5 fruit fly cellular contexts compared by ENCODE assay signal in genomic region chrX:3722975-3723374, dm6.
TF ChIP-seq lines count a peak whose summit lies in the region.

No protein-coding gene starts in this region.

- TF ChIP-seq CTCF in whole organism, embryonic (GFP tag; optimal IDR thresholded peaks at IDR 0.05; lab: Kevin White, UChicago), result no peak

TF ChIP-seq in whole organism, adult, 20 proteins besides CTCF, POLR2A, EP300 and RAD21:
- peak; percentile 82 for TF ChIP-seq kay (GFP tag; lab: Kevin White, UChicago; ENCODE audit: borderline replicate concordance)
- no peak for TF ChIP-seq CG7045 (GFP tag; optimal IDR thresholded peaks at IDR 0.05; lab: Kevin White, UChicago)
- TF ChIP-seq CG11617 (GFP tag; optimal IDR thresholded peaks at IDR 0.05; lab: Kevin White, UChicago), result peak; percentile 18
- no peak for TF ChIP-seq ovo (GFP tag; optimal IDR thresholded peaks at IDR 0.05; lab: Kevin White, UChicago)
- TF ChIP-seq bab1 (GFP tag; optimal IDR thresholded peaks at IDR 0.05; lab: Kevin White, UChicago), result peak; percentile 45
- no peak for TF ChIP-seq cnc (optimal IDR thresholded peaks at IDR 0.05; lab: Kevin White, UChicago)
- no peak for TF ChIP-seq toe (GFP tag; optimal IDR thresholded peaks at IDR 0.05; lab: Kevin White, UChicago)

TF ChIP-seq in whole organism, embryonic, 481 proteins besides CTCF, POLR2A, EP300 and RAD21 (continues in another document):
- no peak for TF ChIP-seq unc-4 (GFP tag; IDR thresholded peaks at IDR 0.05; lab: Robert Waterston, UW; ENCODE audit: partially characterized antibody)
- peak in 1 of 2 experiments; percentile 88 for TF ChIP-seq Eip74EF (GFP tag; optimal IDR thresholded peaks at IDR 0.05; lab: Kevin White, UChicago)
- TF ChIP-seq Trl (optimal IDR thresholded peaks at IDR 0.05; lab: Kevin White, UChicago), result peak; percentile 55 to 71
- TF ChIP-seq Trl (GFP tag; optimal IDR thresholded peaks at IDR 0.05; lab: Kevin White, UChicago), result no peak
- TF ChIP-seq MBD-R2 (GFP tag; IDR thresholded peaks at IDR 0.05; lab: Robert Waterston, UW), result no peak
- peak; percentile 57 for TF ChIP-seq E2f2 (GFP tag; IDR thresholded peaks at IDR 0.05; lab: Robert Waterston, UW)
- peak; percentile 22; the same call in 1 of the 2 replicates for TF ChIP-seq vvl (GFP tag; IDR thresholded peaks at IDR 0.05; lab: Robert Waterston, UW)
- TF ChIP-seq Sox100B (GFP tag; optimal IDR thresholded peaks at IDR 0.05; lab: Kevin White, UChicago), result no peak
- TF ChIP-seq CG6254 (GFP tag; optimal IDR thresholded peaks at IDR 0.05; lab: Kevin White, UChicago), result peak; percentile 3
- no peak for TF ChIP-seq H2.0 (GFP tag; IDR thresholded peaks at IDR 0.05; lab: Robert Waterston, UW)
- TF ChIP-seq CG1832 (GFP tag; optimal IDR thresholded peaks at IDR 0.05; lab: Kevin White, UChicago), result peak; percentile 47
- TF ChIP-seq Ssrp (tag; optimal IDR thresholded peaks at IDR 0.05; lab: Kevin White, UChicago), result no peak
- TF ChIP-seq CG30020 (tag; optimal IDR thresholded peaks at IDR 0.05; lab: Kevin White, UChicago), result no peak
- TF ChIP-seq sqz (GFP tag; optimal IDR thresholded peaks at IDR 0.05; lab: Kevin White, UChicago), result peak; percentile 4
- peak; percentile 40 for TF ChIP-seq CG3163 (GFP tag; optimal IDR thresholded peaks at IDR 0.05; lab: Kevin White, UChicago)
- no peak for TF ChIP-seq CrebB (tag; optimal IDR thresholded peaks at IDR 0.05; lab: Kevin White, UChicago)
- peak; percentile 38 for TF ChIP-seq Adf1 (GFP tag; IDR thresholded peaks at IDR 0.05; lab: Robert Waterston, UW)
- no peak for TF ChIP-seq disco-r (GFP tag; optimal IDR thresholded peaks at IDR 0.05; lab: Kevin White, UChicago)
- no peak for TF ChIP-seq Hey (tag; optimal IDR thresholded peaks at IDR 0.05; lab: Kevin White, UChicago)
- TF ChIP-seq CG9817 (tag; optimal IDR thresholded peaks at IDR 0.05; lab: Kevin White, UChicago), result no peak
- peak; percentile 41 for TF ChIP-seq CG17186 (GFP tag; optimal IDR thresholded peaks at IDR 0.05; lab: Kevin White, UChicago)

TF ChIP-seq in whole organism, prepupa, 60 proteins besides CTCF, POLR2A, EP300 and RAD21 (continues in another document):
- TF ChIP-seq Hr4 (GFP tag; optimal IDR thresholded peaks at IDR 0.05; lab: Kevin White, UChicago) (no peak), topi (GFP tag; optimal IDR thresholded peaks at IDR 0.05; lab: Kevin White, UChicago) (no peak), OdsH (GFP tag; optimal IDR thresholded peaks at IDR 0.05; lab: Kevin White, UChicago) (no peak), Eip78C (GFP tag; lab: Kevin White, UChicago) (peak; percentile 59), CG11294 (GFP tag; IDR thresholded peaks at IDR 0.05; lab: Robert Waterston, UW) (no peak), Ets96B (tag; optimal IDR thresholded peaks at IDR 0.05; lab: Kevin White, UChicago) (no peak), lz (GFP tag; optimal IDR thresholded peaks at IDR 0.05; lab: Kevin White, UChicago) (no peak), Ets21C (GFP tag; optimal IDR thresholded peaks at IDR 0.05; lab: Kevin White, UChicago) (no peak), dac (GFP tag; optimal IDR thresholded peaks at IDR 0.05; lab: Kevin White, UChicago) (no peak), cyc (GFP tag; optimal IDR thresholded peaks at IDR 0.05; lab: Kevin White, UChicago) (no peak), fd85E (GFP tag; optimal IDR thresholded peaks at IDR 0.05; lab: Kevin White, UChicago) (no peak), ss (GFP tag; optimal IDR thresholded peaks at IDR 0.05; lab: Kevin White, UChicago) (peak in 1 of 2 experiments; percentile 42), dsx (GFP tag; optimal IDR thresholded peaks at IDR 0.05; lab: Kevin White, UChicago; ENCODE audit: poor library complexity, severe bottlenecking) (no peak), fkh (GFP tag; optimal IDR thresholded peaks at IDR 0.05; lab: Kevin White, UChicago) (no peak), Met (GFP tag; optimal IDR thresholded peaks at IDR 0.05; lab: Kevin White, UChicago) (peak; percentile 20), fd59A (GFP tag; optimal IDR thresholded peaks at IDR 0.05; lab: Kevin White, UChicago) (no peak), CG1621 (tag; optimal IDR thresholded peaks at IDR 0.05; lab: Kevin White, UChicago) (no peak), Blimp-1 (GFP tag; optimal IDR thresholded peaks at IDR 0.05; lab: Kevin White, UChicago) (peak; percentile 91), svp (GFP tag; lab: Kevin White, UChicago) (peak; percentile 61), CG6163 (GFP tag; IDR thresholded peaks at IDR 0.05; lab: Robert Waterston, UW) (peak; percentile 58), net (GFP tag; optimal IDR thresholded peaks at IDR 0.05; lab: Kevin White, UChicago) (no peak), CG10669 (GFP tag; optimal IDR thresholded peaks at IDR 0.05; lab: Kevin White, UChicago) (no peak), CG8319 (GFP tag; optimal IDR thresholded peaks at IDR 0.05; lab: Kevin White, UChicago) (no peak), Eip75B (GFP tag; optimal IDR thresholded peaks at IDR 0.05; lab: Kevin White, UChicago) (no peak)

TF ChIP-seq in whole organism, pupa, 21 proteins besides CTCF, POLR2A, EP300 and RAD21:
- no peak for TF ChIP-seq CG10348 (GFP tag; IDR thresholded peaks at IDR 0.05; lab: Robert Waterston, UW)
- TF ChIP-seq EcR (GFP tag; optimal IDR thresholded peaks at IDR 0.05; lab: Kevin White, UChicago), result peak; percentile 89
- no peak for TF ChIP-seq CG15710 (tag; optimal IDR thresholded peaks at IDR 0.05; lab: Kevin White, UChicago)
- no peak for TF ChIP-seq CG8301 (tag; optimal IDR thresholded peaks at IDR 0.05; lab: Kevin White, UChicago)
- peak; percentile 7 for TF ChIP-seq gl (tag; optimal IDR thresholded peaks at IDR 0.05; lab: Kevin White, UChicago)
- no peak for TF ChIP-seq CG34367 (tag; optimal IDR thresholded peaks at IDR 0.05; lab: Kevin White, UChicago)
- no peak for TF ChIP-seq fd96Ca (GFP tag; IDR thresholded peaks at IDR 0.05; lab: Robert Waterston, UW)
- TF ChIP-seq CG14655 (GFP tag; optimal IDR thresholded peaks at IDR 0.05; lab: Kevin White, UChicago), result peak; percentile 1
- TF ChIP-seq Pif1A (GFP tag; optimal IDR thresholded peaks at IDR 0.05; lab: Kevin White, UChicago), result no peak
- TF ChIP-seq CG13204 (GFP tag; optimal IDR thresholded peaks at IDR 0.05; lab: Kevin White, UChicago), result peak; percentile 26
- no peak for TF ChIP-seq CG8159 (tag; optimal IDR thresholded peaks at IDR 0.05; lab: Kevin White, UChicago)
- TF ChIP-seq Pif1B (GFP tag; optimal IDR thresholded peaks at IDR 0.05; lab: Kevin White, UChicago), result no peak
- TF ChIP-seq D1 (tag; optimal IDR thresholded peaks at IDR 0.05; lab: Kevin White, UChicago), result no peak
- peak; percentile 67 for TF ChIP-seq CG12605 (GFP tag; IDR thresholded peaks at IDR 0.05; lab: Robert Waterston, UW)
- TF ChIP-seq CG17806 (tag; optimal IDR thresholded peaks at IDR 0.05; lab: Kevin White, UChicago), result no peak
- TF ChIP-seq CG4496 (GFP tag; IDR thresholded peaks at IDR 0.05; lab: Robert Waterston, UW), result peak; percentile 59
- no peak for TF ChIP-seq CG9948 (tag; optimal IDR thresholded peaks at IDR 0.05; lab: Kevin White, UChicago)
- TF ChIP-seq Snoo (tag; optimal IDR thresholded peaks at IDR 0.05; lab: Kevin White, UChicago), result peak; percentile 36
- peak; percentile 20; the same call in 1 of the 2 replicates for TF ChIP-seq Ets98B (GFP tag; IDR thresholded peaks at IDR 0.05; lab: Robert Waterston, UW)
- no peak for TF ChIP-seq rn (GFP tag; IDR thresholded peaks at IDR 0.05; lab: Robert Waterston, UW)
- TF ChIP-seq CG32121 (GFP tag; IDR thresholded peaks at IDR 0.05; lab: Robert Waterston, UW), result no peak
TF ChIP-seq in whole organism, pupa: peak in this region for 8.

TF ChIP-seq in whole organism, wandering third instar larva, 38 proteins besides CTCF, POLR2A, EP300 and RAD21:
- TF ChIP-seq dl (GFP tag; optimal IDR thresholded peaks at IDR 0.05; lab: Kevin White, UChicago; ENCODE audit: insufficient read depth in 1 of 2, partially characterized antibody in 2 of 2) (peak in 1 of 2 experiments; percentile 62), sage (GFP tag; optimal IDR thresholded peaks at IDR 0.05; lab: Kevin White, UChicago) (no peak), N (GFP tag; optimal IDR thresholded peaks at IDR 0.05; lab: Kevin White, UChicago) (no peak), dmrt93B (GFP tag; optimal IDR thresholded peaks at IDR 0.05; lab: Kevin White, UChicago) (no peak), psq (GFP tag; optimal IDR thresholded peaks at IDR 0.05; lab: Kevin White, UChicago) (no peak), fru (GFP tag; optimal IDR thresholded peaks at IDR 0.05; lab: Kevin White, UChicago) (no peak), Abd-B (GFP tag; optimal IDR thresholded peaks at IDR 0.05; lab: Kevin White, UChicago) (no peak), Dif (GFP tag; optimal IDR thresholded peaks at IDR 0.05; lab: Kevin White, UChicago; ENCODE audit: partially characterized antibody) (peak; percentile 60), Myc (optimal IDR thresholded peaks at IDR 0.05; lab: Kevin White, UChicago) (no peak)
